Worm (Caenorhabditis elegans) whole organism, L1 larva: Measurements from ENCODE around the gene T01B7.5.
A peak's percentile ranks its signal among the peaks of the same experiment; 100 is the strongest.

Source experiments
- C04F5.9 ChIP-seq: sonication (generic microtip); optimal IDR thresholded peaks from 2 replicates; lab custom pipeline; 2016; ENCODE audit warnings: missing genetic modification characterization, missing compliant biosample characterization
- C16A3.4 ChIP-seq: fragments of 150-350 bp; optimal IDR thresholded peaks from 2 replicates; lab custom pipeline; 2014; ENCODE audit warnings: missing biosample characterization, missing genetic modification characterization
- F16B12.6 ChIP-seq: fragments of 150-350 bp; optimal IDR thresholded peaks from 2 replicates; lab custom pipeline; 2014; ENCODE audit warnings: missing biosample characterization, missing genetic modification characterization
- Y116A8C.19 ChIP-seq: sonication (generic microtip); optimal IDR thresholded peaks from 2 replicates; lab custom pipeline; 2016; ENCODE audit warnings: missing compliant biosample characterization, missing genetic modification characterization, borderline replicate concordance
- ama-1 ChIP-seq: fragments of 150-350 bp; optimal IDR thresholded peaks from 2 replicates; lab custom pipeline; 2014
- blmp-1 ChIP-seq: fragments of 150-350 bp; optimal IDR thresholded peaks from 2 replicates; lab custom pipeline; 2014; ENCODE audit warnings: missing biosample characterization, missing genetic modification characterization
- ceh-90 ChIP-seq: sonication (generic microtip); optimal IDR thresholded peaks from 2 replicates; lab custom pipeline; 2016; ENCODE audit warnings: missing genetic modification characterization, missing compliant biosample characterization
- dpl-1 ChIP-seq, 3 experiments: fragments of 150-350 bp in 2 of 3; sonication (generic microtip) in 1 of 3; optimal IDR thresholded peaks; 2 replicates each; lab custom pipeline; 2014 to 2017; ENCODE audit warnings: missing biosample characterization in 3 of 3, missing genetic modification characterization in 3 of 3, missing genetic modification reagents in 3 of 3
- efl-1 ChIP-seq, 4 experiments: fragments of 150-350 bp; optimal IDR thresholded peaks in 3 of 4; peaks in 1 of 4; 1 replicate in 1 of 4; 2 replicates in 3 of 4; lab custom pipeline; 2014; ENCODE audit warnings: missing biosample characterization in 2 of 4, missing genetic modification characterization in 2 of 4, missing genetic modification reagents in 2 of 4
- egl-13 ChIP-seq: sonication (generic microtip); optimal IDR thresholded peaks from 2 replicates; lab custom pipeline; 2016; ENCODE audit warnings: missing genotype, missing genetic modification reagents, missing genetic modification characterization, missing compliant biosample characterization
- elt-3 ChIP-seq, 6 experiments: fragments of 150-350 bp in 1 of 6; sonication (generic microtip); optimal IDR thresholded peaks; 2 replicates each; lab custom pipeline; 2017 to 2018; ENCODE audit warnings: missing biosample characterization in 6 of 6, missing genetic modification characterization in 6 of 6, inconsistent platforms in 1 of 6
- ets-5 ChIP-seq: fragments of 200-800 bp; sonication (Bioruptor generic); IDR thresholded peaks from 2 replicates; pipeline ENCODE4 v1.3.6; 2022; ENCODE audit warnings: missing genetic modification characterization, missing compliant biosample characterization
- fkh-10 ChIP-seq: sonication (generic microtip); optimal IDR thresholded peaks from 2 replicates; lab custom pipeline; 2017; ENCODE audit warnings: missing biosample characterization, missing genetic modification reagents, missing genetic modification characterization
- fkh-4 ChIP-seq: sonication (generic microtip); optimal IDR thresholded peaks from 2 replicates; lab custom pipeline; 2016; ENCODE audit warnings: missing compliant biosample characterization, missing genetic modification characterization, borderline replicate concordance
- fkh-8 ChIP-seq: sonication (generic microtip); optimal IDR thresholded peaks from 2 replicates; lab custom pipeline; 2016; ENCODE audit warnings: mild to moderate bottlenecking, missing genetic modification characterization, missing compliant biosample characterization
- fos-1 ChIP-seq: fragments of 150-350 bp; optimal IDR thresholded peaks from 2 replicates; lab custom pipeline; 2014; ENCODE audit warnings: missing biosample characterization, missing genetic modification characterization
- hlh-17 ChIP-seq: fragments of 200-800 bp; sonication (Bioruptor generic); optimal IDR thresholded peaks from 2 replicates; lab custom pipeline; 2018; ENCODE audit warnings: missing genetic modification characterization, mild to moderate bottlenecking, missing compliant biosample characterization, moderate library complexity, borderline replicate concordance
- isw-1 ChIP-seq: fragments of 200-800 bp; sonication (Bioruptor generic); IDR thresholded peaks from 2 replicates; pipeline ENCODE4 v1.3.6; 2022; ENCODE audit warnings: missing genetic modification characterization, missing compliant biosample characterization
- lin-14 ChIP-seq: fragments of 200-800 bp; sonication (Bioruptor generic); optimal IDR thresholded peaks from 2 replicates; lab custom pipeline; 2018; ENCODE audit warnings: mild to moderate bottlenecking, missing genetic modification characterization, moderate library complexity, missing compliant biosample characterization
- lin-35 ChIP-seq, 2 experiments: fragments of 150-350 bp; optimal IDR thresholded peaks; 2 replicates each; lab custom pipeline; 2014; ENCODE audit warnings: missing biosample characterization in 2 of 2, missing genetic modification characterization in 2 of 2, missing genetic modification reagents in 2 of 2
- lsy-2 ChIP-seq, 2 experiments: fragments of 150-350 bp; optimal IDR thresholded peaks; 2 replicates each; lab custom pipeline; 2014; ENCODE audit warnings: missing biosample characterization in 2 of 2, missing genetic modification characterization in 2 of 2
- mep-1 ChIP-seq: fragments of 150-350 bp; optimal IDR thresholded peaks from 2 replicates; lab custom pipeline; 2014; ENCODE audit warnings: missing biosample characterization, missing genetic modification characterization
- nhr-12 ChIP-seq: sonication (generic microtip); optimal IDR thresholded peaks from 2 replicates; lab custom pipeline; 2017; ENCODE audit warnings: missing biosample characterization, missing genetic modification characterization
- nhr-20 ChIP-seq: sonication (generic microtip); optimal IDR thresholded peaks from 2 replicates; lab custom pipeline; 2016; ENCODE audit warnings: mild to moderate bottlenecking, missing genetic modification characterization, missing compliant biosample characterization
- nhr-237 ChIP-seq: fragments of 150-350 bp; optimal IDR thresholded peaks from 2 replicates; lab custom pipeline; 2014; ENCODE audit warnings: missing biosample characterization, missing genetic modification characterization
- nhr-28 ChIP-seq: fragments of 150-350 bp; optimal IDR thresholded peaks from 2 replicates; lab custom pipeline; 2014; ENCODE audit warnings: missing biosample characterization, missing genetic modification characterization
- nhr-85 ChIP-seq: sonication (generic microtip); peaks from one replicate; lab custom pipeline; 2016; ENCODE audit warnings: missing genetic modification characterization, inconsistent platforms, missing compliant biosample characterization
- pag-3 ChIP-seq: sonication (generic microtip); optimal IDR thresholded peaks from 2 replicates; lab custom pipeline; 2017; ENCODE audit warnings: missing genetic modification characterization, mild to moderate bottlenecking, missing compliant biosample characterization, antibody characterized with exemption, borderline replicate concordance; ENCODE audit not compliant: insufficient read depth
- snu-23 ChIP-seq: sonication (generic microtip); optimal IDR thresholded peaks from 2 replicates; lab custom pipeline; 2016; ENCODE audit warnings: missing genetic modification characterization, missing compliant biosample characterization
- sox-4 ChIP-seq: sonication (generic microtip); optimal IDR thresholded peaks from 2 replicates; lab custom pipeline; 2016; ENCODE audit warnings: missing genetic modification characterization, missing compliant biosample characterization
- sup-37 ChIP-seq: fragments of 200-800 bp; sonication (Bioruptor generic); optimal IDR thresholded peaks from 2 replicates; lab custom pipeline; 2018; ENCODE audit warnings: mild to moderate bottlenecking, missing genetic modification characterization, missing compliant biosample characterization
- tlp-1 ChIP-seq: fragments of 150-350 bp; optimal IDR thresholded peaks from 2 replicates; lab custom pipeline; 2014; ENCODE audit warnings: missing biosample characterization, missing genetic modification characterization
- unc-130 ChIP-seq: fragments of 150-350 bp; optimal IDR thresholded peaks from 2 replicates; lab custom pipeline; 2017; ENCODE audit warnings: missing biosample characterization, missing genetic modification characterization, inconsistent platforms
- unc-98 ChIP-seq: fragments of 200-800 bp; sonication (Bioruptor generic); IDR thresholded peaks from 2 replicates; pipeline ENCODE4 v1.3.6; 2022; ENCODE audit warnings: missing genetic modification characterization, missing compliant biosample characterization
- vab-15 ChIP-seq: sonication (generic microtip); optimal IDR thresholded peaks from 2 replicates; lab custom pipeline; 2017; ENCODE audit warnings: missing genotype, mild to moderate bottlenecking, missing genetic modification characterization, missing compliant biosample characterization

The T01B7.5 gene

DNA sequence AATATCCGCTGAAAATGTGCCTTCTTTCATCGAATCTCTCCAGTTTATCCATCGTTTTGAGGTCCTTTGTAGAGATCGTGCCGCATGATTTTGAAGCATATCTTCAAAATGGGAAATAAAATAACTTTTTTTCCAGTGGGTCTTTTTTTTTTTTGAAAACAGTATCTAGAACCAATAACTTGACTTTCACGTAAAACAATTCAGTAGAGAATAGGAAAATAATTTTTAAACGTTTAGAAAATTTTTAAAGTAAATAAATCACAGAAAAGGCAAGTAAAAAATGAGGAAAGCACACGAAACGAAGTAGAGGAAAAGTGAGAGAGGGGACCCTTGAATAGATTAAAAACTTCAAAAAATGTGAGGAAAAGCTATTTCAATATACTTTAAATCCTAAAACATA lies 17.8 kb upstream of the T01B7.5 start, which contains the start of gene chdh-1:
TSS of gene chdh-1 (minus strand) at position 101 of the 400 bp plus-strand sequence.
- TF ChIP-seq mep-1 (tag; lab: Kevin White, UChicago), result no peak
- TF ChIP-seq efl-1 (optimal IDR thresholded peaks at IDR 0.05; lab: Kevin White, UChicago), result no peak
- no peak for TF ChIP-seq efl-1 (GFP tag; optimal IDR thresholded peaks at IDR 0.05 in 1 of 2; lab: Kevin White, UChicago)
- no peak for TF ChIP-seq C16A3.4
- no peak for TF ChIP-seq fkh-8 (tag; lab: Kevin White, UChicago)
- no peak for TF ChIP-seq sox-4 (tag; lab: Kevin White, UChicago)
- TF ChIP-seq fkh-4 (tag; lab: Kevin White, UChicago), result no peak
- no peak for TF ChIP-seq C04F5.9 (tag; lab: Kevin White, UChicago)
- no peak for TF ChIP-seq isw-1 (GFP tag; lab: Robert Waterston, UW)
- no peak for TF ChIP-seq nhr-12
- no peak for TF ChIP-seq blmp-1
- no peak for TF ChIP-seq nhr-28
- no peak for TF ChIP-seq snu-23 (GFP tag; lab: Kevin White, UChicago)
- TF ChIP-seq hlh-17, result no peak
- no peak for TF ChIP-seq nhr-237

DNA sequence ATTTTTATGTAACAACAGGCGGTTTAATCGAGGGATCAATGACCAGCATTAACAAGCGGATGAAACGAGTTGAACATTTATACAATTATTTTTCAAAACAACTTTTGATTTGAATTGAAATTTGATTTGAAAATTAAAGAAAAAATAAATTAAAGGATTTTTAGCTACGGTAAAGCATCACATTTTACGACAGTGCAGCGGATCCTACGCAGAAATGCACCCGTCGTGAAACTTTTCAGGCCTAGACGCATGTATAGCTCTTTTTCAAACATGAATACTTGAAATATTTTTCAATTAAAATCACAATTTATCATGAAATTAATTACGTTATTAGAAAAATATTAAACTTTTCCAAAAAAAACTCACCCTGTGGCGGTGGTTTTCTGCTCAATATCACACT lies 15.6 kb upstream of the T01B7.5 start:
- TF ChIP-seq F16B12.6 (tag; lab: Kevin White, UChicago) (peak; percentile 63), unc-98 (GFP tag; lab: Robert Waterston, UW) (no peak), hlh-17 (no peak), nhr-85 (tag; lab: Kevin White, UChicago) (no peak), tlp-1 (tag; lab: Kevin White, UChicago) (no peak), lin-14 (GFP tag; lab: Kevin White, UChicago) (no peak), pag-3 (tag; lab: Kevin White, UChicago) (no peak), mep-1 (tag; lab: Kevin White, UChicago) (peak; percentile 3), efl-1 (optimal IDR thresholded peaks at IDR 0.05; lab: Kevin White, UChicago) (peak in 1 of 2 experiments; percentile 6), efl-1 (GFP tag; optimal IDR thresholded peaks at IDR 0.05 in 1 of 2; lab: Kevin White, UChicago) (no peak), dpl-1 (GFP tag; optimal IDR thresholded peaks at IDR 0.05; lab: Kevin White, UChicago) (peak in 1 of 3 experiments; percentile 20), lsy-2 (tag; optimal IDR thresholded peaks at IDR 0.05; lab: Kevin White, UChicago) (peak; percentile 67 to 81), fkh-10 (no peak)
- TF ChIP-seq, all 84 proteins: peak for 5

DNA sequence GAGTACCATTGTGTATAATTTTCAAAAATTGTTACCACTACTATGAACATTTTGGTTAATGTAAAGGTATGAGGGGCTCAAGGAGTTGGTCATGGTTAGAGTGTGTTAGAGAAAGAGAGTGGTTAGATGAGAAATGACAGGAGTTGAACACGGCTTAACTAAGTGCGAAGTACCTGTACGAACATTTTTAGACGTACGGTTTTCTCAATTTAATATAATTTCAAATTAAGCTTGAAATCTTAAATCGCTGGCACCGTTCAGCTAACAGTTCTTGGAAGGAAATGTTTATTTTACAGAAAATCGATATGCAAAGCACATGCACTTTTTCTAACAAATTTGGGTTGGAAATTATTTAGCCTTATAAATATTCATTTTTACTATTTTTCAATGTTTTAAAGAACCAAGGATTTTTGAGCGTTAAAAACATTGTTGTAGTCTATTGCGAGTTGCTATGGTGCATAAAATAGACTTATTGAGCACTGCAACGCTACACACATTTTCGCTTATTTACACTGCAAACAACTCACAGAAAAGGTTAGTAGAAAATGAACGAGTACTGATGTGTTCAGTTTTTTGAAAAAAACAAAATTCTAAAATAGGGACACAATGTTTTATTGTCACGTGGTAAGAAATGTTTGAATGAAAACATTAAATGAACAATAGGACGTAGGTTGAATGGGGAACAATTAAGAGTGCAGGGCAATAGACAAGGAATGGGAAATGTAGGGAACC lies 14.8 kb upstream of the T01B7.5 start, which contains the start of gene sphk-1:
TSS of gene sphk-1 (minus strand) at position 51 of the 732 bp plus-strand sequence.
- no peak for TF ChIP-seq unc-130 (tag; lab: Kevin White, UChicago)
- TF ChIP-seq egl-13 (tag; lab: Kevin White, UChicago), result no peak
- no peak for TF ChIP-seq lin-35 (GFP tag; optimal IDR thresholded peaks at IDR 0.05; lab: Kevin White, UChicago)
- no peak for TF ChIP-seq sup-37 (GFP tag; lab: Kevin White, UChicago)
- no peak for TF ChIP-seq ets-5 (GFP tag; lab: Robert Waterston, UW)
- no peak for TF ChIP-seq snu-23 (GFP tag; lab: Kevin White, UChicago)

DNA sequence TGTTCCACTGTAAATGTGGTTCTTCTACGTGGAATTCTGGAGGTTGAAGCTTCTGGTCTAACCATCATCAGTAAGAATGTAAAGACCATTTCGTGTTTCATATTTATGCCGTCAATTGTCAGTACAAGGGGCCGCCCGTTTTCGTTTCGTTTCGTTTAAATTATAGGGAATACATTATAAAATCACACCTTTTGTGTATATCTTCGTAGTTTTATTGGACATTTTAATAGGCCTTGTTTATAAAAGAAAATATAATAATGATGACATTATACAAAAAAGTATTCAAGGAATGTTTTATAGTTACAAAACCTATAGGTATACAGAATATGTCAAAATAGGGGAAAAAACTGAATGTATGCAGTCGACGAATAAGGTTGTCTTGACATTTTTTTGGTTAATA lies 12.9 kb upstream of the T01B7.5 start, which contains the start of gene ceh-7:
TSS of gene ceh-7 (minus strand) at position 101 of the 400 bp plus-strand sequence.
- no peak for TF ChIP-seq vab-15 (tag; lab: Kevin White, UChicago)
- TF ChIP-seq elt-3 (tag; optimal IDR thresholded peaks at IDR 0.05; lab: Kevin White, UChicago), result no peak
- TF ChIP-seq ceh-90, result no peak
- TF ChIP-seq nhr-20 (tag; lab: Kevin White, UChicago), result no peak
- TF ChIP-seq fos-1 (tag; lab: Kevin White, UChicago), result no peak
- no peak for TF ChIP-seq Y116A8C.19 (tag; lab: Kevin White, UChicago)
- TF ChIP-seq sox-4 (tag; lab: Kevin White, UChicago), result no peak
- TF ChIP-seq nhr-237, result no peak
- no peak for TF ChIP-seq fkh-10
- TF ChIP-seq ets-5 (GFP tag; lab: Robert Waterston, UW), result no peak
- no peak for TF ChIP-seq ama-1
